Worm (Caenorhabditis elegans) whole organism, young adult: Measurements from ENCODE around the gene cyp-33E2.

Experiments
- B0019.2 ChIP-seq: fragments of 200-800 bp; sonication (Bioruptor generic); conservative IDR thresholded peaks from 2 replicates; pipeline ENCODE4 v1.3.6; 2022; ENCODE audit warnings: missing genetic modification reagents, missing genetic modification characterization, missing compliant biosample characterization
- C06A6.2 ChIP-seq: fragments of 200-800 bp; sonication (Bioruptor generic); conservative IDR thresholded peaks from 2 replicates; pipeline ENCODE4 v1.3.6; 2022; ENCODE audit warnings: missing genetic modification characterization, missing compliant biosample characterization
- D2030.7 ChIP-seq: fragments of 200-800 bp; sonication (Bioruptor generic); IDR thresholded peaks from 2 replicates; pipeline ENCODE4 v1.3.6; 2022; ENCODE audit warnings: missing genetic modification reagents, missing genetic modification characterization, missing compliant biosample characterization
- F55B11.4 ChIP-seq: sonication (generic microtip); optimal IDR thresholded peaks from 2 replicates; lab custom pipeline; 2016; ENCODE audit warnings: missing compliant biosample characterization, missing genetic modification characterization, borderline replicate concordance; ENCODE audit not compliant: insufficient read depth
- K11D2.4 ChIP-seq: fragments of 200-800 bp; sonication (Bioruptor generic); IDR thresholded peaks from 2 replicates; pipeline ENCODE4 v1.3.6; 2022; ENCODE audit warnings: missing genetic modification reagents, missing genetic modification characterization, missing compliant biosample characterization
- T07F8.4 ChIP-seq: sonication (generic microtip); optimal IDR thresholded peaks from 2 replicates; lab custom pipeline; 2016; ENCODE audit warnings: mild to moderate bottlenecking, missing genetic modification characterization, moderate library complexity, missing compliant biosample characterization
- Y53F4B.3 ChIP-seq: fragments of 200-800 bp; sonication (Bioruptor generic); IDR thresholded peaks from 2 replicates; pipeline ENCODE4 v1.3.6; 2022; ENCODE audit warnings: missing genetic modification reagents, missing genetic modification characterization, missing compliant biosample characterization
- Y56A3A.18 ChIP-seq: fragments of 200-800 bp; sonication (Bioruptor generic); IDR thresholded peaks from 2 replicates; pipeline ENCODE4 v1.3.6; 2022; ENCODE audit warnings: missing genetic modification reagents, missing genetic modification characterization, missing compliant biosample characterization
- Y79H2A.3 ChIP-seq: fragments of 200-800 bp; sonication (Bioruptor generic); conservative IDR thresholded peaks from 2 replicates; pipeline ENCODE4 v1.3.6; 2022; ENCODE audit warnings: missing genetic modification reagents, missing genetic modification characterization, missing compliant biosample characterization
- Y95B8A.8 ChIP-seq: fragments of 200-800 bp; sonication (Bioruptor generic); IDR thresholded peaks from 2 replicates; pipeline ENCODE4 v1.3.6; 2022; ENCODE audit warnings: missing genetic modification reagents, missing genetic modification characterization, missing compliant biosample characterization
- akir-1 ChIP-seq: fragments of 200-800 bp; sonication (Bioruptor generic); optimal IDR thresholded peaks from 2 replicates; lab custom pipeline; 2018; ENCODE audit warnings: mild to moderate bottlenecking, missing genetic modification characterization, moderate library complexity, missing compliant biosample characterization
- aptf-3 ChIP-seq: fragments of 200-800 bp; sonication (Bioruptor generic); IDR thresholded peaks from 2 replicates; pipeline ENCODE4 v1.3.6; 2022; ENCODE audit warnings: missing genetic modification characterization, missing compliant biosample characterization
- attf-6 ChIP-seq: fragments of 200-800 bp; sonication (Bioruptor generic); IDR thresholded peaks from 2 replicates; pipeline ENCODE4 v1.3.6; 2022; ENCODE audit warnings: missing genetic modification reagents, missing genetic modification characterization, missing compliant biosample characterization
- bed-1 ChIP-seq: fragments of 200-800 bp; sonication (Bioruptor generic); IDR thresholded peaks from 2 replicates; pipeline ENCODE4 v1.3.6; 2022; ENCODE audit warnings: missing genetic modification reagents, missing genetic modification characterization, missing compliant biosample characterization
- bed-2 ChIP-seq: fragments of 200-800 bp; sonication (Bioruptor generic); IDR thresholded peaks from 2 replicates; pipeline ENCODE4 v1.3.6; 2022; ENCODE audit warnings: missing genetic modification reagents, missing genetic modification characterization, missing compliant biosample characterization
- cebp-2 ChIP-seq: fragments of 200-800 bp; sonication (Bioruptor generic); IDR thresholded peaks from 2 replicates; pipeline ENCODE4 v1.3.6; 2022; ENCODE audit warnings: missing genetic modification characterization, missing compliant biosample characterization
- ceh-100 ChIP-seq: fragments of 200-800 bp; sonication (Bioruptor generic); IDR thresholded peaks from 2 replicates; pipeline ENCODE4 v1.3.6; 2022; ENCODE audit warnings: missing genetic modification reagents, missing genetic modification characterization, missing compliant biosample characterization
- ceh-91 ChIP-seq: fragments of 200-800 bp; sonication (Bioruptor generic); IDR thresholded peaks from 2 replicates; pipeline ENCODE4 v1.3.6; 2022; ENCODE audit warnings: missing genetic modification reagents, missing genetic modification characterization, missing compliant biosample characterization
- dox-1 ChIP-seq: fragments of 200-800 bp; sonication (Bioruptor generic); IDR thresholded peaks from 2 replicates; pipeline ENCODE4 v1.3.6; 2022; ENCODE audit warnings: missing genetic modification reagents, missing genetic modification characterization, missing compliant biosample characterization
- efl-1 ChIP-seq: fragments of 150-350 bp; optimal IDR thresholded peaks from 2 replicates; lab custom pipeline; 2014; ENCODE audit warnings: missing biosample characterization, missing genetic modification reagents, missing genetic modification characterization
- egl-18 ChIP-seq: fragments of 200-800 bp; sonication (Bioruptor generic); IDR thresholded peaks from 2 replicates; pipeline ENCODE4 v1.3.6; 2022; ENCODE audit warnings: missing genetic modification reagents, missing genetic modification characterization, missing compliant biosample characterization
- fkh-3 ChIP-seq: sonication (generic microtip); optimal IDR thresholded peaks from 2 replicates; lab custom pipeline; 2016; ENCODE audit warnings: mild to moderate bottlenecking, missing genetic modification characterization, missing compliant biosample characterization
- him-1 ChIP-seq: sonication (generic microtip); optimal IDR thresholded peaks from 2 replicates; lab custom pipeline; 2016; ENCODE audit warnings: missing genotype, missing genetic modification reagents, missing genetic modification characterization, missing compliant biosample characterization
- hlh-26 ChIP-seq: fragments of 200-800 bp; sonication (Bioruptor generic); conservative IDR thresholded peaks from 2 replicates; pipeline ENCODE4 v1.3.6; 2022; ENCODE audit warnings: missing genetic modification reagents, missing genetic modification characterization, missing compliant biosample characterization
- hsf-1 ChIP-seq: fragments of 200-800 bp; sonication (Bioruptor generic); IDR thresholded peaks from 2 replicates; pipeline ENCODE4 v1.3.6; 2022; ENCODE audit warnings: missing genetic modification reagents, missing genetic modification characterization, missing compliant biosample characterization
- let-526 ChIP-seq: fragments of 200-800 bp; sonication (Bioruptor generic); IDR thresholded peaks from 2 replicates; pipeline ENCODE4 v1.3.6; 2022; ENCODE audit warnings: missing genetic modification reagents, missing genetic modification characterization, missing compliant biosample characterization
- lin-26 ChIP-seq: fragments of 200-800 bp; sonication (Bioruptor generic); IDR thresholded peaks from 2 replicates; pipeline ENCODE4 v1.3.6; 2022; ENCODE audit warnings: missing genetic modification reagents, missing genetic modification characterization, missing compliant biosample characterization
- lin-40 ChIP-seq: sonication (generic microtip); optimal IDR thresholded peaks from 2 replicates; lab custom pipeline; 2016; ENCODE audit warnings: missing genetic modification characterization, mild to moderate bottlenecking, missing compliant biosample characterization, missing genotype, missing genetic modification reagents
- madf-8 ChIP-seq: fragments of 200-800 bp; sonication (Bioruptor generic); conservative IDR thresholded peaks from 2 replicates; pipeline ENCODE4 v1.3.6; 2022; ENCODE audit warnings: missing genetic modification reagents, missing genetic modification characterization, missing compliant biosample characterization
- mcd-1 ChIP-seq: fragments of 200-800 bp; sonication (Bioruptor generic); IDR thresholded peaks from 2 replicates; pipeline ENCODE4 v1.3.6; 2022; ENCODE audit warnings: missing genetic modification reagents, missing genetic modification characterization, missing compliant biosample characterization
- mes-4 ChIP-seq: sonication (generic microtip); optimal IDR thresholded peaks from 2 replicates; lab custom pipeline; 2016; ENCODE audit warnings: missing genotype, missing genetic modification characterization, missing compliant biosample characterization
- nhr-80 ChIP-seq: sonication (generic microtip); optimal IDR thresholded peaks from 2 replicates; lab custom pipeline; 2016; ENCODE audit warnings: missing genetic modification characterization, missing compliant biosample characterization
- pha-4 ChIP-seq: fragments of 150-350 bp; sonication (generic microtip); optimal IDR thresholded peaks from 2 replicates; lab custom pipeline; 2014; ENCODE audit warnings: missing biosample characterization, missing genetic modification reagents, missing genetic modification characterization
- repo-1 ChIP-seq: sonication (generic microtip); optimal IDR thresholded peaks from 2 replicates; lab custom pipeline; 2017; ENCODE audit warnings: mild to moderate bottlenecking, missing genetic modification characterization, missing compliant biosample characterization
- sdz-38 ChIP-seq: sonication (generic microtip); optimal IDR thresholded peaks from 2 replicates; lab custom pipeline; 2016; ENCODE audit warnings: missing genotype, missing genetic modification characterization, missing compliant biosample characterization
- sea-2 ChIP-seq: fragments of 200-800 bp; sonication (Bioruptor generic); IDR thresholded peaks from 2 replicates; pipeline ENCODE4 v1.3.6; 2022; ENCODE audit warnings: missing genetic modification characterization, missing compliant biosample characterization
- snpc-1.1 ChIP-seq: sonication (generic microtip); optimal IDR thresholded peaks from 2 replicates; lab custom pipeline; 2017; ENCODE audit warnings: missing genetic modification characterization, mild to moderate bottlenecking, missing compliant biosample characterization, antibody characterized with exemption, moderate library complexity, missing genotype, missing genetic modification reagents; ENCODE audit not compliant: insufficient read depth
- xnd-1 ChIP-seq: sonication (generic microtip); optimal IDR thresholded peaks from 2 replicates; lab custom pipeline; 2016; ENCODE audit warnings: missing genotype, missing genetic modification reagents, missing genetic modification characterization, missing compliant biosample characterization
- zfh-2 ChIP-seq: fragments of 200-800 bp; sonication (Bioruptor generic); conservative IDR thresholded peaks from 2 replicates; pipeline ENCODE4 v1.3.6; 2022; ENCODE audit warnings: missing genetic modification reagents, missing genetic modification characterization, missing compliant biosample characterization
- ztf-28 ChIP-seq: fragments of 200-800 bp; sonication (Bioruptor generic); IDR thresholded peaks from 2 replicates; pipeline ENCODE4 v1.3.6; 2022; ENCODE audit warnings: missing genetic modification reagents, missing genetic modification characterization, missing compliant biosample characterization

Gene cyp-33E2

ce11 chrIV:8611886-8612542 lies at the start of gene cyp-33E2, which contains the start of gene F42A9.17:
Gene cyp-33E2 (plus strand): TSS chrIV:8612334.
Gene F42A9.17 (minus strand): TSS chrIV:8611936.
- TF ChIP-seq nhr-80 (tag; lab: Kevin White, UChicago) (peak; percentile 81), repo-1 (no peak), sea-2 (no peak), mcd-1 (GFP tag; lab: Robert Waterston, UW) (no peak), K11D2.4 (no peak)
- TF ChIP-seq, all 124 proteins: peak for 1

- no peak for TF ChIP-seq dox-1 (GFP tag; lab: Robert Waterston, UW)
- no peak for TF ChIP-seq xnd-1
- no peak for TF ChIP-seq snpc-1.1 (tag; lab: Kevin White, UChicago)
- TF ChIP-seq bed-1 (GFP tag; lab: Robert Waterston, UW), result no peak
- no peak for TF ChIP-seq Y56A3A.18 (GFP tag; lab: Robert Waterston, UW)
- no peak for TF ChIP-seq zfh-2 (GFP tag; lab: Robert Waterston, UW)
- TF ChIP-seq lin-26, result no peak
- no peak for TF ChIP-seq hsf-1
Measured at ce11 chrIV:8570253-8570652, 41.9 kb upstream of the cyp-33E2 start, which contains the start of gene Y59H11AM.4. Gene Y59H11AM.4 (minus strand): TSS chrIV:8570353.

ce11 chrIV:8570719-8571118 lies 41.4 kb upstream of the cyp-33E2 start:
- TF ChIP-seq madf-8 (GFP tag; lab: Robert Waterston, UW), result no peak
- TF ChIP-seq cebp-2 (GFP tag; lab: Robert Waterston, UW), result no peak
- no peak for TF ChIP-seq fkh-3
- no peak for TF ChIP-seq zfh-2 (GFP tag; lab: Robert Waterston, UW)
- TF ChIP-seq Y95B8A.8 (GFP tag; lab: Robert Waterston, UW), result no peak
- TF ChIP-seq attf-6, result no peak
- TF ChIP-seq ceh-91 (GFP tag; lab: Robert Waterston, UW), result no peak
- no peak for TF ChIP-seq B0019.2 (GFP tag; lab: Robert Waterston, UW)
- TF ChIP-seq ceh-100 (GFP tag; lab: Robert Waterston, UW), result no peak
- no peak for TF ChIP-seq D2030.7
- TF ChIP-seq bed-2 (GFP tag; lab: Robert Waterston, UW), result no peak
- TF ChIP-seq let-526 (GFP tag; lab: Robert Waterston, UW), result no peak

- TF ChIP-seq pha-4, result no peak
- no peak for TF ChIP-seq lin-40 (tag; lab: Kevin White, UChicago)
- no peak for TF ChIP-seq lin-26
- TF ChIP-seq Y79H2A.3 (GFP tag; lab: Robert Waterston, UW), result no peak
- no peak for TF ChIP-seq nhr-80 (tag; lab: Kevin White, UChicago)
- no peak for TF ChIP-seq C06A6.2 (GFP tag; lab: Robert Waterston, UW)
- TF ChIP-seq akir-1 (GFP tag; lab: Kevin White, UChicago), result no peak
- TF ChIP-seq T07F8.4 (tag; lab: Kevin White, UChicago), result no peak
- TF ChIP-seq efl-1, result no peak
- TF ChIP-seq Y53F4B.3 (GFP tag; lab: Robert Waterston, UW), result no peak
- no peak for TF ChIP-seq egl-18 (GFP tag; lab: Robert Waterston, UW)
- no peak for TF ChIP-seq F55B11.4 (tag; lab: Kevin White, UChicago)
- no peak for TF ChIP-seq ceh-100 (GFP tag; lab: Robert Waterston, UW)
- no peak for TF ChIP-seq ztf-28 (GFP tag; lab: Robert Waterston, UW)
- TF ChIP-seq sdz-38 (tag; lab: Kevin White, UChicago), result no peak
- no peak for TF ChIP-seq hlh-26 (GFP tag; lab: Robert Waterston, UW)
- TF ChIP-seq aptf-3, result no peak
- no peak for TF ChIP-seq mes-4
- TF ChIP-seq him-1, result no peak
Measured at ce11 chrIV:8571138-8571537, 41.0 kb upstream of the cyp-33E2 start, which contains the start of gene Y59H11AM.1. Gene Y59H11AM.1 (plus strand): TSS chrIV:8571438.
